Fruit fly (Drosophila melanogaster): ENCODE data around the gene CG43336.

The CG43336 gene

dm6 chr3R:15644733-15645132 is 7.8 kb downstream of the CG43336 start (continued):
- TF ChIP-seq zen2 (GFP tag; IDR thresholded peaks at IDR 0.05; ENCODE audit: partially characterized antibody) (no peak), YL-1 (GFP tag; optimal IDR thresholded peaks at IDR 0.05) (no peak), Spps (tag; optimal IDR thresholded peaks at IDR 0.05) (no peak), ci (GFP tag; IDR thresholded peaks at IDR 0.05) (no peak), ato (GFP tag; IDR thresholded peaks at IDR 0.05; ENCODE audit: partially characterized antibody) (no peak), CrebB (tag; optimal IDR thresholded peaks at IDR 0.05) (no peak), CG14860 (GFP tag; IDR thresholded peaks at IDR 0.05; ENCODE audit: partially characterized antibody) (no peak), BtbVII (GFP tag; optimal IDR thresholded peaks at IDR 0.05) (no peak), psq (GFP tag; optimal IDR thresholded peaks at IDR 0.05) (no peak), wor (GFP tag; IDR thresholded peaks at IDR 0.05) (no peak), Dref (GFP tag; IDR thresholded peaks at IDR 0.05) (no peak), sc (optimal IDR thresholded peaks at IDR 0.05) (no peak), sc (GFP tag; optimal IDR thresholded peaks at IDR 0.05) (no peak), CG18476 (GFP tag; optimal IDR thresholded peaks at IDR 0.05) (no peak), CG6765 (GFP tag; optimal IDR thresholded peaks at IDR 0.05) (no peak), CG6683 (GFP tag; optimal IDR thresholded peaks at IDR 0.05) (no peak), CG10366 (GFP tag; IDR thresholded peaks at IDR 0.05) (no peak), Dll (GFP tag; IDR thresholded peaks at IDR 0.05; ENCODE audit: partially characterized antibody) (no peak), oc (tag; optimal IDR thresholded peaks at IDR 0.05) (no peak), CG10147 (GFP tag; optimal IDR thresholded peaks at IDR 0.05) (no peak), CG4424 (GFP tag; optimal IDR thresholded peaks at IDR 0.05) (peak; percentile 33), pan (optimal IDR thresholded peaks at IDR 0.05) (no peak), pan (GFP tag; optimal IDR thresholded peaks at IDR 0.05 in 1 of 2, IDR thresholded peaks at IDR 0.05 in 1 of 2) (peak in 1 of 2 experiments; percentile 32), CG31388 (GFP tag; optimal IDR thresholded peaks at IDR 0.05) (no peak), fd96Cb (tag; optimal IDR thresholded peaks at IDR 0.05) (no peak), fd64A (GFP tag; optimal IDR thresholded peaks at IDR 0.05) (no peak), CG12744 (GFP tag; optimal IDR thresholded peaks at IDR 0.05) (no peak), CG15514 (GFP tag; optimal IDR thresholded peaks at IDR 0.05) (no peak), ro (GFP tag; IDR thresholded peaks at IDR 0.05) (no peak), Myb (GFP tag; optimal IDR thresholded peaks at IDR 0.05) (peak; percentile 1), trh (GFP tag; optimal IDR thresholded peaks at IDR 0.05) (no peak), nerfin-2 (GFP tag; IDR thresholded peaks at IDR 0.05; ENCODE audit: partially characterized antibody) (no peak), Tbp (GFP tag; optimal IDR thresholded peaks at IDR 0.05) (no peak), CG4854 (GFP tag; optimal IDR thresholded peaks at IDR 0.05) (no peak), CG2202 (tag; optimal IDR thresholded peaks at IDR 0.05) (peak; percentile 28), CG2199 (GFP tag; IDR thresholded peaks at IDR 0.05) (0 out of 3 replicates have a peak, but pooled peaks have one; percentile 44), CG11085 (GFP tag; IDR thresholded peaks at IDR 0.05) (no peak), Dp (GFP tag; optimal IDR thresholded peaks at IDR 0.05) (no peak), CG1602 (GFP tag; optimal IDR thresholded peaks at IDR 0.05) (no peak), CG6272 (GFP tag; IDR thresholded peaks at IDR 0.05) (no peak), CG17328 (GFP tag; IDR thresholded peaks at IDR 0.05) (peak; percentile 54), ase (GFP tag; IDR thresholded peaks at IDR 0.05) (no peak), CG6175 (GFP tag; IDR thresholded peaks at IDR 0.05) (no peak), twi (tag; optimal IDR thresholded peaks at IDR 0.05) (no peak), CG8089 (GFP tag; optimal IDR thresholded peaks at IDR 0.05) (peak; percentile 23), bab2 (GFP tag; optimal IDR thresholded peaks at IDR 0.05) (peak; percentile 68), CG10209 (GFP tag; optimal IDR thresholded peaks at IDR 0.05) (peak; percentile 31), Taf1 (GFP tag; IDR thresholded peaks at IDR 0.05) (no peak), CG18599 (GFP tag; optimal IDR thresholded peaks at IDR 0.05) (no peak), lov (optimal IDR thresholded peaks at IDR 0.05) (no peak), lov (GFP tag; IDR thresholded peaks at IDR 0.05) (peak; percentile 76; the same call in 2 of the 3 replicates), Deaf1 (tag; optimal IDR thresholded peaks at IDR 0.05) (no peak)
